Worm (Caenorhabditis elegans): Measurements from ENCODE around the gene T05A8.1.

ce11 chrII:2707872-2708271, 2.0 kb downstream of the T05A8.1 start, which contains the start of gene Y47G7B.2:
- TF ChIP-seq tab-1 (GFP tag; IDR thresholded peaks at IDR 0.05): no peak
- no peak for TF ChIP-seq cog-1 (tag; optimal IDR thresholded peaks at IDR 0.05)

Measured in whole organism, midembryonic.